Worm (Caenorhabditis elegans): ENCODE measurements around the gene F26D10.13.

Gene F26D10.13

DNA sequence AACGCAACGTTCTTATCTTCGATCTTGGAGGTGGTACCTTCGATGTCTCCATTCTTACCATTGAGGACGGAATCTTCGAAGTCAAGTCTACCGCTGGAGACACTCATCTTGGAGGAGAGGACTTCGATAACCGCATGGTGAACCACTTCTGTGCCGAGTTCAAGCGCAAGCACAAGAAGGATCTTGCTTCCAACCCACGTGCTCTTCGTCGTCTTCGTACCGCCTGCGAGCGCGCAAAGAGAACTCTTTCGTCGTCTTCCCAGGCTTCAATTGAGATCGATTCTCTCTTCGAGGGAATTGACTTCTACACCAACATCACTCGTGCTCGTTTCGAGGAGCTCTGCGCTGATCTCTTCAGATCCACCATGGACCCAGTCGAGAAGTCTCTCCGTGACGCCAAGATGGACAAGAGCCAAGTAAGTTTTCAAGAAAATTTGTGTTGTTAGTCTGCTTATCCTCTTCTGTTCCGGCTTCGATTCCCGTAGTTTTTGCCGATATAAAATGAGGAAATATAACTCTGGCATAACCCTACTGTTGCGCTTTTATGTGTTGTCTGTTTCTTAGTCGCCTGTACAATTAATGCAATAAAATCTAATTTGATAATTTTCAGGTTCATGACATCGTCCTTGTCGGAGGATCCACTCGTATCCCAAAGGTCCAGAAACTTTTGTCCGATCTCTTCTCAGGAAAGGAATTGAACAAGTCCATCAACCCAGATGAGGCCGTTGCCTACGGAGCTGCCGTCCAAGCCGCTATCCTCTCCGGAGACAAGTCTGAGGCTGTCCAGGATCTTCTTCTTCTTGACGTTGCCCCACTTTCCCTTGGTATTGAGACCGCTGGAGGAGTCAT, 15.2 kb upstream of the F26D10.13 start (continued):
- TF ChIP-seq ceh-20 (GFP tag; IDR thresholded peaks at IDR 0.05): no peak; the same call in 1 of the 2 replicates
- peak; percentile 34; the same call in 1 of the 2 replicates for TF ChIP-seq php-3 (GFP tag; IDR thresholded peaks at IDR 0.05)
- no peak for TF ChIP-seq spr-1 (tag; optimal IDR thresholded peaks at IDR 0.05)
- no peak for TF ChIP-seq ceh-32 (tag; optimal IDR thresholded peaks at IDR 0.05; ENCODE audit: poor library complexity)
- TF ChIP-seq tra-1 (GFP tag; IDR thresholded peaks at IDR 0.05): 0 out of 2 replicates have a peak, but pooled peaks have one; percentile 4
- no peak for TF ChIP-seq rbr-2 (tag; optimal IDR thresholded peaks at IDR 0.05)
- TF ChIP-seq F10B5.3 (tag; optimal IDR thresholded peaks at IDR 0.05): no peak
- no peak for TF ChIP-seq nhr-10 (tag; optimal IDR thresholded peaks at IDR 0.05)
- TF ChIP-seq Y105C5A.15 (GFP tag; IDR thresholded peaks at IDR 0.05): peak; percentile 15; the same call in 1 of the 2 replicates
- peak in 1 of 2 experiments; percentile 18; a peak in 1 of 4 replicates for TF ChIP-seq madf-5 (GFP tag; IDR thresholded peaks at IDR 0.05)
- TF ChIP-seq ZK337.2 (GFP tag; IDR thresholded peaks at IDR 0.05): no peak
- no peak for TF ChIP-seq zag-1 (tag; optimal IDR thresholded peaks at IDR 0.05)
- TF ChIP-seq zip-2 (tag; optimal IDR thresholded peaks at IDR 0.05): no peak
- no peak for TF ChIP-seq nhr-77 (tag; optimal IDR thresholded peaks at IDR 0.05)
- peak; percentile 81 for TF ChIP-seq aly-2 (tag; optimal IDR thresholded peaks at IDR 0.05)
- no peak for TF ChIP-seq vab-7 (GFP tag; IDR thresholded peaks at IDR 0.05)
- peak; percentile 17 for TF ChIP-seq lin-13 (GFP tag; optimal IDR thresholded peaks at IDR 0.05)
- no peak for TF ChIP-seq hif-1 (tag; optimal IDR thresholded peaks at IDR 0.05)
- TF ChIP-seq snpc-1.2 (GFP tag; IDR thresholded peaks at IDR 0.05): peak; percentile 75
- no peak; the same call in 1 of the 2 replicates for TF ChIP-seq dmd-8 (GFP tag; IDR thresholded peaks at IDR 0.05)
- TF ChIP-seq nhr-76 (tag; optimal IDR thresholded peaks at IDR 0.05): no peak
- no peak for TF ChIP-seq snpc-4 (tag; optimal IDR thresholded peaks at IDR 0.05)
- no peak for TF ChIP-seq daf-12 (tag; optimal IDR thresholded peaks at IDR 0.05)
- TF ChIP-seq F44E2.7 (GFP tag; IDR thresholded peaks at IDR 0.05): peak; percentile 19; the same call in 1 of the 2 replicates
- no peak for TF ChIP-seq daf-16 (GFP tag; optimal IDR thresholded peaks at IDR 0.05)
- peak; percentile 12 for TF ChIP-seq daf-16 (tag; optimal IDR thresholded peaks at IDR 0.05)
- TF ChIP-seq ceh-44 (GFP tag; IDR thresholded peaks at IDR 0.05): no peak
- peak; percentile 36 for TF ChIP-seq aha-1 (tag)
- no peak for TF ChIP-seq pqm-1 (tag; optimal IDR thresholded peaks at IDR 0.05)
- TF ChIP-seq Y75B8A.6 (GFP tag; IDR thresholded peaks at IDR 0.05): no peak
- TF ChIP-seq ctbp-1 (GFP tag; IDR thresholded peaks at IDR 0.05): peak; percentile 34; the same call in 1 of the 2 replicates
- no peak for TF ChIP-seq mxl-3 (GFP tag; optimal IDR thresholded peaks at IDR 0.05)
- TF ChIP-seq ZK546.5 (tag; optimal IDR thresholded peaks at IDR 0.05): no peak
- TF ChIP-seq mep-1 (tag; optimal IDR thresholded peaks at IDR 0.05): peak; percentile 14
- no peak for TF ChIP-seq ztf-7 (tag; optimal IDR thresholded peaks at IDR 0.05)
- TF ChIP-seq lin-29 (GFP tag; IDR thresholded peaks at IDR 0.05): no peak
- no peak for TF ChIP-seq F37D6.2 (tag; optimal IDR thresholded peaks at IDR 0.05)
- TF ChIP-seq nhr-28 (tag; optimal IDR thresholded peaks at IDR 0.05): no peak
- TF ChIP-seq dmd-6 (GFP tag; IDR thresholded peaks at IDR 0.05): no peak
- no peak for TF ChIP-seq gei-8 (GFP tag; optimal IDR thresholded peaks at IDR 0.05)
- no peak for TF ChIP-seq nhr-237 (tag; optimal IDR thresholded peaks at IDR 0.05)
- no peak for TF ChIP-seq nhr-42 (GFP tag; IDR thresholded peaks at IDR 0.05)
- TF ChIP-seq nhr-102 (tag; optimal IDR thresholded peaks at IDR 0.05): no peak
- no peak; the same call in 1 of the 2 replicates for TF ChIP-seq zip-11 (GFP tag; IDR thresholded peaks at IDR 0.05)
- no peak for TF ChIP-seq ceh-28 (tag; optimal IDR thresholded peaks at IDR 0.05)
- TF ChIP-seq ceh-82 (tag; optimal IDR thresholded peaks at IDR 0.05): no peak
- TF ChIP-seq ceh-62 (tag; optimal IDR thresholded peaks at IDR 0.05): no peak
- no peak for TF ChIP-seq lin-39 (tag; optimal IDR thresholded peaks at IDR 0.05)
- TF ChIP-seq pha-4 (GFP tag; IDR thresholded peaks at IDR 0.05): peak; percentile 73
- TF ChIP-seq pha-4 (tag; optimal IDR thresholded peaks at IDR 0.05): no peak
- TF ChIP-seq dmd-9 (GFP tag; IDR thresholded peaks at IDR 0.05): no peak
- no peak for TF ChIP-seq F26F4.8 (GFP tag; conservative IDR thresholded peaks at IDR 0.05)
